Fruit fly (Drosophila melanogaster) ovary, adult (tissue): Measurements from ENCODE around the gene CG3841.

ENCODE experiments used
- CG17801 ChIP-seq: fragments of 200-800 bp; optimal IDR thresholded peaks from 2 replicates; lab custom pipeline; 2019; ENCODE audit warnings: missing biosample characterization, mild to moderate bottlenecking, missing genetic modification characterization, moderate library complexity; ENCODE audit not compliant: partially characterized antibody

CG3841 gene

dm6 chr2L:9589176-9589575 is at the start of gene CG3841:
TSS of gene CG3841 (plus strand) at chr2L:9589476.
- no peak for TF ChIP-seq CG17801 (GFP tag; lab: Kevin White, UChicago)

dm6 chr2L:9539988-9540573 is 49.2 kb upstream of the CG3841 start, which contains the start of gene CG17855:
TSS of gene CG17855 (plus strand) at chr2L:9540523.
- TF ChIP-seq CG17801 (GFP tag; lab: Kevin White, UChicago), result peak; percentile 19

DNA sequence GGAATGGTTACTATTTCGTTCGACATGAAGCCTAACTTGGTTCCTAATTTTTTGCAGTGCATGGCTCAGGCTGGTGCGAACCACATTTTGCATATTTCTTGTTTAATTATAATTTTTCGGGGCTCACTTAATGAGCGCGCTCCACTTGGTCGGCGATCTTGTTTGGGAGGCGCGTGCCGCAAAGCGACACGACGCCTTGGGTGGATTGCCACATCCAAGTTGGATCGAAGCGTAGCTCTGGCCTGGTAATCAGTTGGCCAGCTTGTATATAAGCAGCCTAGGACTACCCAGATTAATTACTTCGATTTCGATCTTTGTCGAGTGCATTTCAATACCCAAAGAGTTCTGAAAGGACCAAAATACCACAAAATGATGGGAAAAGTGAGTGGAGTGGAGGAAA is 46.7 kb upstream of the CG3841 start, which contains the start of gene Cpr30B:
Gene Cpr30B, plus strand, starts transcription at position 301 of the 400 bp plus-strand sequence.
- no peak for TF ChIP-seq CG17801 (GFP tag; lab: Kevin White, UChicago)

- no peak for TF ChIP-seq CG17801 (GFP tag; lab: Kevin White, UChicago)
Measured at dm6 chr2L:9543871-9544270, 45.4 kb upstream of the CG3841 start, which contains the start of gene CG13113. TSS of gene CG13113 (plus strand) at chr2L:9544171.

dm6 chr2L:9545511-9545910 is 43.8 kb upstream of the CG3841 start, which contains the start of gene CG13114:
TSS of gene CG13114 (plus strand) at chr2L:9545811.
- TF ChIP-seq CG17801 (GFP tag; lab: Kevin White, UChicago), result peak; percentile 7

DNA sequence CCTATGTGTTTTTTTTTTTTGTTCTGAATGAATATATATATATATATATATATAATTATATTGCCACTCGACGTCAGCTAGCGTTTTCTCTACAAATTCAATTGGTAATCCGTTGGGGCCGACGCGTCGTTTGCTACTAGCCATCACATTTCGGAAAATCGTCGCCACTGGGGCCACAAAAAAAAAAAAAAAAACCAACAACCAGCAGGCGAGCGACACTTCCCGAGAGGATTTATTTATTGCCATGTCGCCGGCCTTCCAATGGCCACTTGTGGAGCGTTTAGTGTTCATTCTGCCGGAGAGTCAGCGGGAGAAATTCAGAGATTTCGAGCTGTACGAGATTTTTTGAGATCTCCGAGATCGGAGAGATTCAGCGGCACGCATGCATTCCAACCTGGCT is 38.4 kb upstream of the CG3841 start:
- TF ChIP-seq CG17801 (GFP tag; lab: Kevin White, UChicago), result no peak

- TF ChIP-seq CG17801 (GFP tag; lab: Kevin White, UChicago), result no peak
Measured at dm6 chr2L:9557858-9558257, 31.4 kb upstream of the CG3841 start.

dm6 chr2L:9560045-9560587 is 29.2 kb upstream of the CG3841 start:
- TF ChIP-seq CG17801 (GFP tag; lab: Kevin White, UChicago), result no peak

DNA sequence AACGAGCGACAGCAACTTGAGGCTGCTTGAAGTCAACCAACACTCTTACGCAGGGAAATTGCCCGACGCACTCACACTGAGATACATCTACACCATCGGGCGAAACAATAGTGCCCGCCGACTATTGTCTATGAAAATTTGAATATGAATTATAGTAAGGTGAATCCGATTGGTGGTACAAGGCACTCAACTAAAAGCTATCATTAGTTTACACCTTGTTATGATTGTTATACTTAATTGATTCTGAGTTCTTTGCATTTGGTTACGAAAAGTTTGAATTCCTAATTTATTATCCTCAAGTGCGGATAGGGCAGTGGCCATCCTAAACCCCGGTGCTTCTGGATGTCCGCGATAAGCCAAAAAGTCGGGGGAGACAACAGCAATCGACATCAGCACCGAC is 26.6 kb upstream of the CG3841 start:
- no peak for TF ChIP-seq CG17801 (GFP tag; lab: Kevin White, UChicago)

DNA sequence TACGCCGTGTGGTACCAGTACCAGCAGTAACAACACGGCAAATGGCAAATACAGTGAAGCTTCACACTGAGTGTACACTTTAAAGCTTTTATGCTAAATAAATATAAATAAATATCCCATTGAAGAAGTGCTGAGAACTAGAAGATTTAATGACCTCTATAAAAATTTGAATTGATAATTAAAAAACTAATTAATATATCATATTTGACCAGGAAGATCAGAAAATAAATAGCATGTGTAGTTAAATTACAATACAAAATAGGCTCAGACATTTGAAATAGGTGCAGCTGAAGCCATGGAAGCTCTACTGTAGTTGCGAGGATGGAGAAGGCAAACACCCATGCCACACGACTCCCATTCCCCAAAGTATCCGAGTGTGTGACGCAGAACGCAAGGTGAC is 24.7 kb upstream of the CG3841 start:
- TF ChIP-seq CG17801 (GFP tag; lab: Kevin White, UChicago), result no peak

dm6 chr2L:9565387-9565786 is 23.9 kb upstream of the CG3841 start, which contains the start of gene CG46468:
TSS of gene CG46468 (minus strand) at chr2L:9565438.
- TF ChIP-seq CG17801 (GFP tag; lab: Kevin White, UChicago), result no peak

dm6 chr2L:9566656-9567055 is 22.6 kb upstream of the CG3841 start, which contains the start of gene jp:
TSS of gene jp (minus strand) at chr2L:9566750.
- TF ChIP-seq CG17801 (GFP tag; lab: Kevin White, UChicago), result no peak

DNA sequence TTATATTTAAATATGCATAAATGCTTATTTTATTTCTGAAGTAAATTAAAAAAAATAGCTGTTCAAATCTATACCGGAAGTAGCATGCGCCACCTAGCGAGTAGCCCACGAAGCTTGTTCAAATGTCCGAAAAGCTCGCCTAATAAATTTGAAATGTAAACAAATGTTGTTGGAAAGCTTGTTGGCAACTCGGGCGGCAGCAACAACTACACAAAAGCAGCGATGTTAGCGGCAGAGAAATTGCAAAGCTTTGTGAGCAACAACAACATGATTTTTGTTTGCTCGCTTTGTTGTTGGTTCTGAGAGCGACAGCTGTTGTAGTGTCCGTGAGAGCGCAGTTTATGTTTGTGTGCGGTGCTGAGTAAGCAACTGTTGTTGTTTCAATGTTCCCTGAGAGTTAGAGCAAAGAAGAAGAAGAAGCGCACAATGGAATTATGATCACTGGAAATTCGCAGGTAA is 21.8 kb upstream of the CG3841 start:
- TF ChIP-seq CG17801 (GFP tag; lab: Kevin White, UChicago), result peak; percentile 93

DNA sequence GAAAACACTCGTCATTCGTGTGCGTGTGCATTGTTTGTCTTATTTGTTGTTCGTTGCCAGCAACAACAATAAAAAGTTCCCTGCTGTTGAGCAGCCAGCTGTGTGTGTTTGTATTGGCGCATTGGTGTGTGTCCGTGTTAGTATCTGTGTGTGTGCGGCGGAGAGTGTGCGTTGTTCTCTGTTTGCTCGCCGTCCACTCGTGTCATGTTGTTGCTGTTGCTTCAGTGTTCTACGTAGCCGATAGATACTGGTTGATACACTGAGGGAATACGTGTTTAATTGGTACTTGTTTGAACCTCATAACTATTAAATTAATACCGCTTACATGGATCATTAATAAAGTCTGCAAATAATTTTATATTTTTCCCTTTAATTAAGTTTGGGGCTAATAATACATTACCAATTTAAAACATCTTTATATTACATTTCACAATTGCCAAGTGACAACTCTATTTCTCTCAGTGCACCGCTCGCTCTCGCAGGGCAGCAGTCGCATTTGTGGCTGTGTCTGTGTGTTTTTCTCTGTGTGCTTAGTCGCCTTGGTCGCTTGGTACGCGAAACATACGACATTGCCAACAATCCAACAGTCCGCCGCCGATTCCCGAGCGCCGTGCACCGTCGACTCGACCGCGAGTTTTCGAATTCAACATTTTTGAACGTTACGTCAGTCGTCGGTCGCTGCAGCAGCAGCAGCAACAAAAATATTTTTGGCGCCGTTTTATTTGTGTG is 20.8 kb upstream of the CG3841 start, which contains the start of gene brwl:
Gene brwl, plus strand, starts transcription at position 531 of the 729 bp plus-strand sequence.
- peak; percentile 95 for TF ChIP-seq CG17801 (GFP tag; lab: Kevin White, UChicago)

dm6 chr2L:9569131-9569530 is 20.1 kb upstream of the CG3841 start:
- TF ChIP-seq CG17801 (GFP tag; lab: Kevin White, UChicago), result no peak
